Fruit fly (Drosophila melanogaster): ENCODE results near the gene CG42354.

The CG42354 gene

dm6 chrX:16139030-16139429 is 34.3 kb upstream of the CG42354 start (continued):
- TF ChIP-seq pdm3 (GFP tag; optimal IDR thresholded peaks at IDR 0.05) (peak; percentile 35), CG16779 (tag; optimal IDR thresholded peaks at IDR 0.05) (no peak), CG8119 (GFP tag; IDR thresholded peaks at IDR 0.05) (peak; percentile 44; the same call in 2 of the 3 replicates), CG15336 (GFP tag; IDR thresholded peaks at IDR 0.05) (peak; percentile 46; the same call in 1 of the 2 replicates), CG4318 (GFP tag; optimal IDR thresholded peaks at IDR 0.05) (peak; percentile 11), topi (GFP tag; optimal IDR thresholded peaks at IDR 0.05) (peak; percentile 47), fkh (GFP tag; optimal IDR thresholded peaks at IDR 0.05) (no peak), CG6276 (GFP tag; optimal IDR thresholded peaks at IDR 0.05) (peak; percentile 29), fd59A (GFP tag; optimal IDR thresholded peaks at IDR 0.05) (no peak), CG31627 (GFP tag; optimal IDR thresholded peaks at IDR 0.05) (peak; percentile 27), svp (GFP tag) (peak; percentile 70), dsx (GFP tag; optimal IDR thresholded peaks at IDR 0.05; ENCODE audit: poor library complexity, severe bottlenecking) (no peak), Sox14 (GFP tag; optimal IDR thresholded peaks at IDR 0.05) (peak; percentile 50), CG11902 (GFP tag; optimal IDR thresholded peaks at IDR 0.05) (no peak), OdsH (GFP tag; optimal IDR thresholded peaks at IDR 0.05) (peak; percentile 49), Eip75B (GFP tag; optimal IDR thresholded peaks at IDR 0.05) (peak; percentile 51), CG11294 (GFP tag; IDR thresholded peaks at IDR 0.05) (0 out of 2 replicates have a peak, but pooled peaks have one; percentile 13), Blimp-1 (GFP tag; optimal IDR thresholded peaks at IDR 0.05) (no peak), Lpt (GFP tag; optimal IDR thresholded peaks at IDR 0.05) (no peak)

- TF ChIP-seq CG4318 (GFP tag; optimal IDR thresholded peaks at IDR 0.05) (no peak), CG6163 (GFP tag; IDR thresholded peaks at IDR 0.05) (no peak), fd85E (GFP tag; optimal IDR thresholded peaks at IDR 0.05) (no peak), acj6 (GFP tag; optimal IDR thresholded peaks at IDR 0.05) (no peak), Ets96B (tag; optimal IDR thresholded peaks at IDR 0.05) (no peak), CG6854 (GFP tag; optimal IDR thresholded peaks at IDR 0.05) (no peak), salr (GFP tag; optimal IDR thresholded peaks at IDR 0.05) (no peak), Ets21C (GFP tag; optimal IDR thresholded peaks at IDR 0.05) (no peak), vri (GFP tag; optimal IDR thresholded peaks at IDR 0.05) (no peak), eg (GFP tag; IDR thresholded peaks at IDR 0.05) (no peak), CG6276 (GFP tag; optimal IDR thresholded peaks at IDR 0.05) (no peak), lz (GFP tag; optimal IDR thresholded peaks at IDR 0.05) (no peak), topi (GFP tag; optimal IDR thresholded peaks at IDR 0.05) (no peak), CG15336 (GFP tag; IDR thresholded peaks at IDR 0.05) (no peak), Eip93F (GFP tag; optimal IDR thresholded peaks at IDR 0.05) (no peak), CG10631 (GFP tag; optimal IDR thresholded peaks at IDR 0.05) (no peak), Smox (GFP tag; optimal IDR thresholded peaks at IDR 0.05) (no peak)
Measured at dm6 chrX:16135920-16136319, 31.2 kb upstream of the CG42354 start.

DNA sequence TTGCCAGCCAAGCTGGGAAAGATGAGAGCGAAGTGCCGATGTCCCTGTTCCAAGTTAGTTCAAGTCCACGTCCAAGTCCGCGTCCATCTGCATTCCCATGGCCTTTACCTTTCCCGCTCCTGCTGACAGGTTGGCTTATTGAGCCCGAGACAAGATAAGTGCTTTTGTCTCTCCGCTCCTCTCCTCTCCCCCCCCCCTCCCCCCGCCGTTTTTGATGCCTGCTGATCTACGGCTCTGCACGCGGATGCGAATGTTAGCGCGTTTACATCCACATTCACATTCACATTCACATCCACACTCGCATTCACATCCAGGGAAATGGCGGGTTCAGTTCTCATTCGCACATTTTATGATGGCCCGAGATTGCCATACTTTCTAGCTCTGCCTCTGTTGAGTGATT is 30.6 kb upstream of the CG42354 start:
- no peak for TF ChIP-seq CG34406 (GFP tag; optimal IDR thresholded peaks at IDR 0.05)
- no peak for TF ChIP-seq CG11902 (GFP tag; optimal IDR thresholded peaks at IDR 0.05)
- no peak for TF ChIP-seq Sox102F (GFP tag; optimal IDR thresholded peaks at IDR 0.05)
- no peak for TF ChIP-seq CG10631 (GFP tag; optimal IDR thresholded peaks at IDR 0.05)
- TF ChIP-seq CG1621 (tag; optimal IDR thresholded peaks at IDR 0.05), result no peak
- TF ChIP-seq CG8119 (GFP tag; IDR thresholded peaks at IDR 0.05), result no peak
- no peak for TF ChIP-seq Blimp-1 (GFP tag; optimal IDR thresholded peaks at IDR 0.05)
- no peak for TF ChIP-seq CG8632 (GFP tag; optimal IDR thresholded peaks at IDR 0.05)
- TF ChIP-seq Sox15 (GFP tag; optimal IDR thresholded peaks at IDR 0.05), result no peak

dm6 chrX:16124236-16124635 is 19.5 kb upstream of the CG42354 start:
- TF ChIP-seq Lpt (GFP tag; optimal IDR thresholded peaks at IDR 0.05) (no peak), esn (GFP tag; optimal IDR thresholded peaks at IDR 0.05) (no peak), achi (GFP tag; optimal IDR thresholded peaks at IDR 0.05) (no peak), fd59A (GFP tag; optimal IDR thresholded peaks at IDR 0.05) (no peak), Hr4 (GFP tag; optimal IDR thresholded peaks at IDR 0.05) (no peak), pdm3 (GFP tag; optimal IDR thresholded peaks at IDR 0.05) (no peak), net (GFP tag; optimal IDR thresholded peaks at IDR 0.05) (no peak), CG6276 (GFP tag; optimal IDR thresholded peaks at IDR 0.05) (no peak), CG3919 (GFP tag; optimal IDR thresholded peaks at IDR 0.05) (no peak)

Measured in whole organism, prepupa.